Worm (Caenorhabditis elegans): ENCODE data around the gene srg-11.

Gene srg-11

ce11 chrIII:4723922-4724321, 44.1 kb downstream of the srg-11 start:
- TF ChIP-seq egl-43 (GFP tag; IDR thresholded peaks at IDR 0.05) (no peak), zfp-3 (GFP tag; conservative IDR thresholded peaks at IDR 0.05) (no peak), spr-3 (GFP tag; optimal IDR thresholded peaks at IDR 0.05) (no peak), aha-1 (tag) (peak; percentile 50), mxl-2 (GFP tag; conservative IDR thresholded peaks at IDR 0.05) (no peak), F44E2.7 (GFP tag; IDR thresholded peaks at IDR 0.05) (no peak), F37D6.2 (tag; optimal IDR thresholded peaks at IDR 0.05) (no peak), fos-1 (tag; optimal IDR thresholded peaks at IDR 0.05) (no peak), zip-11 (GFP tag; IDR thresholded peaks at IDR 0.05) (no peak), nhr-11 (tag; optimal IDR thresholded peaks at IDR 0.05) (peak; percentile 4), snpc-4 (tag; optimal IDR thresholded peaks at IDR 0.05) (no peak), nhr-77 (tag; optimal IDR thresholded peaks at IDR 0.05) (no peak), gei-8 (GFP tag; optimal IDR thresholded peaks at IDR 0.05) (no peak), ceh-44 (GFP tag; IDR thresholded peaks at IDR 0.05) (no peak), cey-2 (tag; optimal IDR thresholded peaks at IDR 0.05; ENCODE audit: borderline replicate concordance, insufficient read depth) (no peak), nhr-10 (tag; optimal IDR thresholded peaks at IDR 0.05) (no peak), nhr-6 (tag; optimal IDR thresholded peaks at IDR 0.05) (no peak), dpl-1 (GFP tag; optimal IDR thresholded peaks at IDR 0.05) (no peak), daf-16 (GFP tag; optimal IDR thresholded peaks at IDR 0.05) (no peak), daf-16 (tag; optimal IDR thresholded peaks at IDR 0.05) (no peak), lsy-2 (tag; optimal IDR thresholded peaks at IDR 0.05) (peak in 1 of 2 experiments; percentile 34), pha-4 (GFP tag; IDR thresholded peaks at IDR 0.05) (no peak), pha-4 (tag; optimal IDR thresholded peaks at IDR 0.05) (no peak), daf-19 (GFP tag; conservative IDR thresholded peaks at IDR 0.05) (no peak), lin-1 (GFP tag; IDR thresholded peaks at IDR 0.05) (no peak), mdt-29 (GFP tag; IDR thresholded peaks at IDR 0.05) (no peak), pqm-1 (tag; optimal IDR thresholded peaks at IDR 0.05) (no peak), nhr-42 (GFP tag; IDR thresholded peaks at IDR 0.05) (no peak), lin-38 (GFP tag; IDR thresholded peaks at IDR 0.05) (no peak), lin-13 (GFP tag; optimal IDR thresholded peaks at IDR 0.05) (no peak), ztf-7 (tag; optimal IDR thresholded peaks at IDR 0.05) (no peak), nhr-25 (tag; optimal IDR thresholded peaks at IDR 0.05; ENCODE audit: borderline replicate concordance, insufficient read depth) (no peak), dmd-8 (GFP tag; IDR thresholded peaks at IDR 0.05) (no peak), ztf-11 (tag; optimal IDR thresholded peaks at IDR 0.05) (no peak), mep-1 (tag; optimal IDR thresholded peaks at IDR 0.05) (peak; percentile 42), ceh-82 (tag; optimal IDR thresholded peaks at IDR 0.05) (no peak), dmd-9 (GFP tag; IDR thresholded peaks at IDR 0.05) (no peak), vab-7 (GFP tag; IDR thresholded peaks at IDR 0.05) (no peak), ceh-20 (GFP tag; IDR thresholded peaks at IDR 0.05) (peak; percentile 52; the same call in 1 of the 2 replicates), mxl-3 (GFP tag; optimal IDR thresholded peaks at IDR 0.05) (no peak), mes-2 (tag; optimal IDR thresholded peaks at IDR 0.05; ENCODE audit: poor library complexity, severe bottlenecking) (no peak), madf-5 (GFP tag; IDR thresholded peaks at IDR 0.05) (no peak), unc-130 (GFP tag; optimal IDR thresholded peaks at IDR 0.05) (no peak), zag-1 (tag; optimal IDR thresholded peaks at IDR 0.05) (no peak), aly-2 (tag; optimal IDR thresholded peaks at IDR 0.05) (no peak), fkh-10 (GFP tag; optimal IDR thresholded peaks at IDR 0.05) (peak; percentile 45), hlh-11 (tag; optimal IDR thresholded peaks at IDR 0.05) (no peak), sdz-12 (GFP tag; optimal IDR thresholded peaks at IDR 0.05) (no peak), arid-1 (GFP tag; conservative IDR thresholded peaks at IDR 0.05) (no peak), saeg-2 (GFP tag; IDR thresholded peaks at IDR 0.05) (no peak), F10B5.3 (tag; optimal IDR thresholded peaks at IDR 0.05) (no peak), rbr-2 (tag; optimal IDR thresholded peaks at IDR 0.05) (peak; percentile 21), ces-1 (GFP tag; optimal IDR thresholded peaks at IDR 0.05) (no peak)

All from whole organism, L4 larva.